Worm (Caenorhabditis elegans) whole organism, young adult: ENCODE measurements around the gene F45G2.8.

Experiments used
- B0336.3 ChIP-seq: fragments of 200-800 bp; sonication (Bioruptor generic); IDR thresholded peaks from 2 replicates; pipeline ENCODE4 v1.3.6; 2022; ENCODE audit warnings: missing genetic modification characterization, missing compliant biosample characterization
- D2030.7 ChIP-seq: fragments of 200-800 bp; sonication (Bioruptor generic); IDR thresholded peaks from 2 replicates; pipeline ENCODE4 v1.3.6; 2022; ENCODE audit warnings: missing genetic modification reagents, missing genetic modification characterization, missing compliant biosample characterization
- F33H1.4 ChIP-seq: fragments of 200-800 bp; sonication (Bioruptor generic); IDR thresholded peaks from 2 replicates; pipeline ENCODE4 v1.3.6; 2022; ENCODE audit warnings: missing genetic modification reagents, missing genetic modification characterization, missing compliant biosample characterization
- F49E8.2 ChIP-seq: sonication (generic microtip); optimal IDR thresholded peaks from 3 replicates; lab custom pipeline; 2017; ENCODE audit warnings: missing genetic modification characterization, mild to moderate bottlenecking, missing compliant biosample characterization, antibody characterized with exemption, moderate library complexity; ENCODE audit not compliant: insufficient read depth
- F55B11.4 ChIP-seq: sonication (generic microtip); optimal IDR thresholded peaks from 2 replicates; lab custom pipeline; 2016; ENCODE audit warnings: missing compliant biosample characterization, missing genetic modification characterization, borderline replicate concordance; ENCODE audit not compliant: insufficient read depth
- F57C9.4 ChIP-seq: sonication (generic microtip); optimal IDR thresholded peaks from 2 replicates; lab custom pipeline; 2017; ENCODE audit warnings: mild to moderate bottlenecking, missing genetic modification characterization, missing compliant biosample characterization
- K12H6.12 ChIP-seq: fragments of 200-800 bp; sonication (Bioruptor generic); optimal IDR thresholded peaks from 2 replicates; lab custom pipeline; 2018; ENCODE audit warnings: mild to moderate bottlenecking, missing genetic modification characterization, missing compliant biosample characterization
- Y53F4B.3 ChIP-seq: fragments of 200-800 bp; sonication (Bioruptor generic); IDR thresholded peaks from 2 replicates; pipeline ENCODE4 v1.3.6; 2022; ENCODE audit warnings: missing genetic modification reagents, missing genetic modification characterization, missing compliant biosample characterization
- Y56A3A.18 ChIP-seq: fragments of 200-800 bp; sonication (Bioruptor generic); IDR thresholded peaks from 2 replicates; pipeline ENCODE4 v1.3.6; 2022; ENCODE audit warnings: missing genetic modification reagents, missing genetic modification characterization, missing compliant biosample characterization
- athp-1 ChIP-seq: sonication (generic microtip); optimal IDR thresholded peaks from 2 replicates; lab custom pipeline; 2017; ENCODE audit warnings: mild to moderate bottlenecking, missing genetic modification characterization, missing compliant biosample characterization
- ceh-40 ChIP-seq: fragments of 200-800 bp; sonication (Bioruptor generic); IDR thresholded peaks from 2 replicates; pipeline ENCODE4 v1.3.6; 2022; ENCODE audit warnings: missing genetic modification characterization, missing compliant biosample characterization
- dpff-1 ChIP-seq: sonication (generic microtip); optimal IDR thresholded peaks from 2 replicates; lab custom pipeline; 2017; ENCODE audit warnings: mild to moderate bottlenecking, missing genetic modification characterization, missing compliant biosample characterization
- efl-1 ChIP-seq: fragments of 150-350 bp; optimal IDR thresholded peaks from 2 replicates; lab custom pipeline; 2014; ENCODE audit warnings: missing biosample characterization, missing genetic modification reagents, missing genetic modification characterization
- gei-17 ChIP-seq: fragments of 200-800 bp; sonication (Bioruptor generic); optimal IDR thresholded peaks from 2 replicates; lab custom pipeline; 2018; ENCODE audit warnings: mild to moderate bottlenecking, missing genetic modification characterization, missing compliant biosample characterization
- hmg-1.2 ChIP-seq: fragments of 200-800 bp; sonication (Bioruptor generic); IDR thresholded peaks from 2 replicates; pipeline ENCODE4 v1.3.6; 2022; ENCODE audit warnings: missing genetic modification reagents, missing genetic modification characterization, missing compliant biosample characterization
- lin-26 ChIP-seq: fragments of 200-800 bp; sonication (Bioruptor generic); IDR thresholded peaks from 2 replicates; pipeline ENCODE4 v1.3.6; 2022; ENCODE audit warnings: missing genetic modification reagents, missing genetic modification characterization, missing compliant biosample characterization
- lsl-1 ChIP-seq: fragments of 200-800 bp; sonication (Bioruptor generic); optimal IDR thresholded peaks from 2 replicates; lab custom pipeline; 2018; ENCODE audit warnings: mild to moderate bottlenecking, missing genetic modification characterization, moderate library complexity, missing compliant biosample characterization
- lsy-27 ChIP-seq: sonication (generic microtip); optimal IDR thresholded peaks from 2 replicates; lab custom pipeline; 2017; ENCODE audit warnings: missing genetic modification characterization, mild to moderate bottlenecking, missing compliant biosample characterization, antibody characterized with exemption, missing genotype, borderline replicate concordance; ENCODE audit not compliant: insufficient read depth
- madf-6 ChIP-seq: fragments of 200-800 bp; sonication (Bioruptor generic); IDR thresholded peaks from 2 replicates; pipeline ENCODE4 v1.3.6; 2022; ENCODE audit warnings: missing genetic modification reagents, missing genetic modification characterization, missing compliant biosample characterization
- madf-8 ChIP-seq: fragments of 200-800 bp; sonication (Bioruptor generic); conservative IDR thresholded peaks from 2 replicates; pipeline ENCODE4 v1.3.6; 2022; ENCODE audit warnings: missing genetic modification reagents, missing genetic modification characterization, missing compliant biosample characterization
- nhr-80 ChIP-seq: sonication (generic microtip); optimal IDR thresholded peaks from 2 replicates; lab custom pipeline; 2016; ENCODE audit warnings: missing genetic modification characterization, missing compliant biosample characterization
- rec-8 ChIP-seq, 2 experiments: sonication (generic microtip); optimal IDR thresholded peaks; 2 replicates each; lab custom pipeline; 2016; ENCODE audit warnings: mild to moderate bottlenecking in 2 of 2, missing genetic modification characterization in 2 of 2, missing genetic modification reagents in 2 of 2, missing genotype in 2 of 2, missing biosample characterization in 1 of 2, missing compliant biosample characterization in 1 of 2, moderate library complexity in 1 of 2
- somi-1 ChIP-seq: fragments of 200-800 bp; sonication (Bioruptor generic); optimal IDR thresholded peaks from 2 replicates; lab custom pipeline; 2018; ENCODE audit warnings: mild to moderate bottlenecking, missing genetic modification characterization, missing compliant biosample characterization
- unc-62 ChIP-seq: fragments of 150-350 bp; optimal IDR thresholded peaks from 2 replicates; lab custom pipeline; 2014; ENCODE audit warnings: missing biosample characterization, missing genetic modification reagents, missing genetic modification characterization
- xnd-1 ChIP-seq: sonication (generic microtip); optimal IDR thresholded peaks from 2 replicates; lab custom pipeline; 2016; ENCODE audit warnings: missing genotype, missing genetic modification reagents, missing genetic modification characterization, missing compliant biosample characterization
- zim-3 ChIP-seq: sonication (generic microtip); optimal IDR thresholded peaks from 2 replicates; lab custom pipeline; 2017; ENCODE audit warnings: mild to moderate bottlenecking, missing genetic modification characterization, moderate library complexity, missing compliant biosample characterization
- ztf-22 ChIP-seq: fragments of 200-800 bp; sonication (Bioruptor generic); optimal IDR thresholded peaks from 2 replicates; lab custom pipeline; 2018; ENCODE audit warnings: mild to moderate bottlenecking, missing genetic modification characterization, moderate library complexity, missing compliant biosample characterization

The F45G2.8 gene

ce11 chrIII:13393239-13393638 lies 42.2 kb downstream of the F45G2.8 start, which contains the start of gene dnj-17:
TSS of gene dnj-17 (minus strand) at chrIII:13393339.
- peak; percentile 72 for TF ChIP-seq hmg-1.2
- no peak for TF ChIP-seq D2030.7
- no peak for TF ChIP-seq F49E8.2 (tag; lab: Kevin White, UChicago)
- TF ChIP-seq ceh-40 (GFP tag; lab: Robert Waterston, UW), result no peak
- TF ChIP-seq dpff-1 (tag; lab: Kevin White, UChicago), result no peak
- no peak for TF ChIP-seq K12H6.12 (tag; lab: Kevin White, UChicago)

- TF ChIP-seq F57C9.4 (tag; lab: Kevin White, UChicago) (no peak), athp-1 (no peak), gei-17 (no peak)
Observed at ce11 chrIII:13390789-13391188, 44.7 kb downstream of the F45G2.8 start.

ce11 chrIII:13389078-13389477 lies 46.4 kb downstream of the F45G2.8 start, which contains the start of gene T03F6.3:
TSS of gene T03F6.3 (plus strand) at chrIII:13389395.
- TF ChIP-seq efl-1, result peak; percentile 34
- peak; percentile 67 for TF ChIP-seq lsl-1
- 0 out of 2 replicates have a peak, but pooled peaks have one; percentile 18 for TF ChIP-seq madf-8
- TF ChIP-seq F33H1.4, result peak; percentile 66
- TF ChIP-seq xnd-1 (tag; lab: Kevin White, UChicago), result peak; percentile 26
- no peak for TF ChIP-seq rec-8 (tag; optimal IDR thresholded peaks at IDR 0.05; lab: Kevin White, UChicago)
- TF ChIP-seq madf-6 (GFP tag; lab: Robert Waterston, UW), result 0 out of 2 replicates have a peak, but pooled peaks have one; percentile 47
- TF ChIP-seq unc-62, result no peak
- TF ChIP-seq, all 124 proteins: peak for 6

- TF ChIP-seq lsy-27 (tag; lab: Kevin White, UChicago) (no peak), nhr-80 (tag; lab: Kevin White, UChicago) (peak; percentile 43)
- TF ChIP-seq, all 124 proteins: peak for 1
Observed at ce11 chrIII:13388621-13389020, 46.8 kb downstream of the F45G2.8 start.

- no peak for TF ChIP-seq ztf-22 (GFP tag; lab: Kevin White, UChicago)
- TF ChIP-seq B0336.3 (GFP tag; lab: Robert Waterston, UW), result no peak
- TF ChIP-seq athp-1, result no peak
- no peak for TF ChIP-seq Y53F4B.3
- TF ChIP-seq zim-3 (tag; lab: Kevin White, UChicago), result no peak
- TF ChIP-seq somi-1 (GFP tag; lab: Kevin White, UChicago), result no peak
- TF ChIP-seq madf-8, result no peak
- TF ChIP-seq F55B11.4 (tag; lab: Kevin White, UChicago), result no peak
- TF ChIP-seq Y56A3A.18, result no peak
- no peak for TF ChIP-seq lin-26 (GFP tag; lab: Robert Waterston, UW)
- no peak for TF ChIP-seq lsl-1
Observed at ce11 chrIII:13385850-13386249, 49.6 kb downstream of the F45G2.8 start, which contains the start of gene T03F6.4. TSS of gene T03F6.4 (plus strand) at chrIII:13386150.
